Worm (Caenorhabditis elegans): Measurements from ENCODE around the gene sulp-7.

- TF ChIP-seq ceh-36 (tag; optimal IDR thresholded peaks at IDR 0.05) (no peak), ama-1 (optimal IDR thresholded peaks at IDR 0.05) (no peak), F13C5.2 (tag; optimal IDR thresholded peaks at IDR 0.05) (no peak), flt-1 (GFP tag; IDR thresholded peaks at IDR 0.05) (no peak), scrt-1 (GFP tag; IDR thresholded peaks at IDR 0.05) (no peak)
Measured at ce11 chrX:11078150-11078549, 2.3 kb upstream of the sulp-7 start, which contains the start of gene W04G3.10.

Data from whole organism, early embryonic.